Worm (Caenorhabditis elegans): Measurements from ENCODE around the gene oef-1.

Gene oef-1

ce11 chrIV:7588631-7589030 is 40.4 kb downstream of the oef-1 start, which contains the start of gene cla-1:
cla-1 (plus strand) TSS chrIV:7588931.
- TF ChIP-seq madf-8 (GFP tag; conservative IDR thresholded peaks at IDR 0.05) (no peak), F52B5.7 (tag; optimal IDR thresholded peaks at IDR 0.05) (no peak), K12H6.12 (tag; optimal IDR thresholded peaks at IDR 0.05) (no peak), attf-5 (GFP tag; optimal IDR thresholded peaks at IDR 0.05) (no peak), zfh-2 (GFP tag; conservative IDR thresholded peaks at IDR 0.05) (no peak), ztf-6 (GFP tag; IDR thresholded peaks at IDR 0.05) (no peak), lin-26 (GFP tag; IDR thresholded peaks at IDR 0.05) (no peak), ceh-58 (GFP tag; IDR thresholded peaks at IDR 0.05) (no peak), nhr-80 (tag; optimal IDR thresholded peaks at IDR 0.05) (no peak), mes-4 (tag; optimal IDR thresholded peaks at IDR 0.05) (no peak), nhr-120 (GFP tag; IDR thresholded peaks at IDR 0.05) (no peak), rcor-1 (GFP tag; IDR thresholded peaks at IDR 0.05) (no peak), ama-1 (optimal IDR thresholded peaks at IDR 0.05) (no peak), ama-1 (GFP tag; optimal IDR thresholded peaks at IDR 0.05) (no peak), T07F8.4 (tag; optimal IDR thresholded peaks at IDR 0.05) (no peak), hlh-26 (GFP tag; conservative IDR thresholded peaks at IDR 0.05) (no peak), egl-18 (GFP tag; IDR thresholded peaks at IDR 0.05) (no peak), ceh-91 (GFP tag; IDR thresholded peaks at IDR 0.05) (no peak)

Measured in whole organism, young adult.